Fruit fly (Drosophila melanogaster): ENCODE data around the gene Axn.

DNA sequence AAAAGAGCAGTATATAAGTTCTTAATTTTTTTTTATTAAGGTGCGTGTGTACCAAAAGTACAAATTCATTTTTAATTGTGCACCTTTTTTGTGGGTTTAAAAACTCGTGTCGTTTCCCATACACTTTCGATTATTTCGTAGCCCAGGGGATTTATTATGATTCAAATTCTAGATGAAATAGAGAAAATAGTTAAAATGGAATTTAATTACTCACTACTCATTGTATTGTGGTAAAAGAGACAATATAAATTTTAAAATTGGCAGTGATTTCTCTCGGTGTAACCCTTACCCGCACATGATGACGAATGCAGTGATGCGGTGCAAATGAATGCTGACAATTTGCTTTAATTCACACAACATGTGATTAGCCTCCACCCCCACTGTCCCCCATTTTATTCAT, 60.6 kb downstream of the Axn start:
- no peak for TF ChIP-seq CG8478 (optimal IDR thresholded peaks at IDR 0.05)
- no peak for TF ChIP-seq psq (optimal IDR thresholded peaks at IDR 0.05)
- TF ChIP-seq pan (optimal IDR thresholded peaks at IDR 0.05): no peak
- TF ChIP-seq EcR (GFP tag; optimal IDR thresholded peaks at IDR 0.05): no peak
- no peak for TF ChIP-seq usp (GFP tag; optimal IDR thresholded peaks at IDR 0.05)
- no peak for TF ChIP-seq Dll (optimal IDR thresholded peaks at IDR 0.05)

Measured in whole organism.